Worm (Caenorhabditis elegans): ENCODE results near the gene F14H12.8.

- no peak for TF ChIP-seq lin-39 (tag; optimal IDR thresholded peaks at IDR 0.05)
- TF ChIP-seq isw-1 (GFP tag; IDR thresholded peaks at IDR 0.05), result no peak
- no peak for TF ChIP-seq vab-15 (tag; optimal IDR thresholded peaks at IDR 0.05)
- no peak for TF ChIP-seq fkh-8 (tag; optimal IDR thresholded peaks at IDR 0.05)
- no peak for TF ChIP-seq blmp-1 (tag; optimal IDR thresholded peaks at IDR 0.05)
- no peak for TF ChIP-seq aly-2 (tag; optimal IDR thresholded peaks at IDR 0.05)
- no peak for TF ChIP-seq nhr-237 (tag; optimal IDR thresholded peaks at IDR 0.05)
- TF ChIP-seq C04F5.9 (tag; optimal IDR thresholded peaks at IDR 0.05), result no peak
- no peak for TF ChIP-seq nhr-77 (tag; optimal IDR thresholded peaks at IDR 0.05)
- no peak for TF ChIP-seq tlp-1 (tag; optimal IDR thresholded peaks at IDR 0.05)
- TF ChIP-seq nhr-76 (tag; optimal IDR thresholded peaks at IDR 0.05), result no peak
- TF ChIP-seq xbp-1 (tag; optimal IDR thresholded peaks at IDR 0.05), result no peak
- no peak for TF ChIP-seq skn-1 (tag; optimal IDR thresholded peaks at IDR 0.05)
- no peak for TF ChIP-seq ama-1 (optimal IDR thresholded peaks at IDR 0.05)
These were observed 8.3 kb upstream of the F14H12.8 start, which contains the start of gene R160.6 for ce11 chrX:4373123-4373522.
